Worm (Caenorhabditis elegans): ENCODE results near the gene stip-1.

DNA sequence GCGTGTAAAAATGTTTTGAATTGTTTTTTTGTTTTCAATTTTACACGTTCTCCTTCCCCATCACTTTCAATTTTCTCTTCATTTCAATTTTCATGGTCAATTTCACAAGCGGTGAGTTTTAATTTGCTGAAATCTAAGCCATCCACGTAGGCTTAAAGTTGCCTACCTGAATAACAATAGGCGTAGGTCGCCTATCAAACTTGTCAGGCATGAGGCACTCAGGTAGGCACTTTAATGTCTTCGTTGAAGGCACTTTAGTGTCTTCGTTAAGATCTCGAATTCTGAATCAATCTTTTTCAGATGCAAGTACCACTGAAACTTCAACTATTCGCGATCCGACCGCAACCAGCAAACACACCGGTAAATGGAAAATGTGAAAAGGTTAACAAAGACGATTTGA is 40.5 kb downstream of the stip-1 start, which contains the start of gene ZK970.8:
- TF ChIP-seq ceh-82 (tag; optimal IDR thresholded peaks at IDR 0.05) (no peak), skn-1 (tag; optimal IDR thresholded peaks at IDR 0.05) (no peak)

All from whole organism, L3 larva.